Worm (Caenorhabditis elegans) whole organism, early embryonic: ENCODE data around the gene clec-7.

ENCODE experiments used
- B0310.2 ChIP-seq: sonication (generic microtip); optimal IDR thresholded peaks from 2 replicates; lab custom pipeline; 2016; ENCODE audit warnings: mild to moderate bottlenecking, missing genetic modification characterization, missing compliant biosample characterization
- F13C5.2 ChIP-seq: sonication (generic microtip); optimal IDR thresholded peaks from 2 replicates; lab custom pipeline; 2017; ENCODE audit warnings: mild to moderate bottlenecking, missing genetic modification characterization, inconsistent platforms, missing compliant biosample characterization
- aly-1 ChIP-seq: sonication (generic microtip); optimal IDR thresholded peaks from 2 replicates; lab custom pipeline; 2016; ENCODE audit warnings: missing genetic modification characterization, missing compliant biosample characterization
- ama-1 ChIP-seq: fragments of 150-350 bp; optimal IDR thresholded peaks from 2 replicates; lab custom pipeline; 2014
- ceh-13 ChIP-seq: fragments of 200-800 bp; sonication (Bioruptor generic); optimal IDR thresholded peaks from 2 replicates; lab custom pipeline; 2018; ENCODE audit warnings: mild to moderate bottlenecking, missing genetic modification characterization, missing compliant biosample characterization
- ceh-36 ChIP-seq: sonication (generic microtip); optimal IDR thresholded peaks from 2 replicates; lab custom pipeline; 2016; ENCODE audit warnings: missing genetic modification characterization, inconsistent platforms, missing compliant biosample characterization
- ets-7 ChIP-seq: sonication (generic microtip); optimal IDR thresholded peaks from 2 replicates; lab custom pipeline; 2016; ENCODE audit warnings: missing genotype, missing genetic modification characterization, missing compliant biosample characterization
- flt-1 ChIP-seq: fragments of 200-800 bp; sonication (Bioruptor generic); IDR thresholded peaks from 2 replicates; pipeline ENCODE4 v1.3.6; 2022; ENCODE audit warnings: missing genetic modification characterization, missing compliant biosample characterization
- hmbx-1 ChIP-seq: sonication (generic microtip); optimal IDR thresholded peaks from 2 replicates; lab custom pipeline; 2016; ENCODE audit warnings: mild to moderate bottlenecking, missing genetic modification characterization, missing compliant biosample characterization
- hmg-4 ChIP-seq: fragments of 200-800 bp; sonication (Bioruptor generic); optimal IDR thresholded peaks from 2 replicates; lab custom pipeline; 2018; ENCODE audit warnings: mild to moderate bottlenecking, missing genetic modification characterization, missing compliant biosample characterization
- hnd-1 ChIP-seq: sonication (generic microtip); optimal IDR thresholded peaks from 2 replicates; lab custom pipeline; 2016; ENCODE audit warnings: missing genetic modification characterization, missing compliant biosample characterization
- pes-1 ChIP-seq: fragments of 200-800 bp; sonication (Bioruptor generic); IDR thresholded peaks from 2 replicates; pipeline ENCODE4 v1.3.6; 2022; ENCODE audit warnings: missing genetic modification reagents, missing genetic modification characterization, missing compliant biosample characterization
- scrt-1 ChIP-seq: fragments of 200-800 bp; sonication (Bioruptor generic); IDR thresholded peaks from 2 replicates; pipeline ENCODE4 v1.3.6; 2022; ENCODE audit warnings: missing genetic modification characterization, missing compliant biosample characterization
- sea-1 ChIP-seq: fragments of 200-800 bp; sonication (Bioruptor generic); conservative IDR thresholded peaks from 2 replicates; pipeline ENCODE4 v1.3.6; 2022; ENCODE audit warnings: missing genetic modification characterization, missing compliant biosample characterization
- tbx-11 ChIP-seq: fragments of 200-800 bp; sonication (Bioruptor generic); IDR thresholded peaks from 2 replicates; pipeline ENCODE4 v1.3.6; 2022; ENCODE audit warnings: missing genetic modification characterization, missing compliant biosample characterization
- tbx-37 ChIP-seq: fragments of 200-800 bp; sonication (Bioruptor generic); conservative IDR thresholded peaks from 2 replicates; pipeline ENCODE4 v1.3.6; 2022; ENCODE audit warnings: missing genetic modification reagents, missing genetic modification characterization, missing compliant biosample characterization
- tra-4 ChIP-seq: sonication (generic microtip); optimal IDR thresholded peaks from 2 replicates; lab custom pipeline; 2017; ENCODE audit warnings: missing genetic modification characterization, missing compliant biosample characterization

Gene clec-7

ce11 chrV:7349541-7349940, 21.3 kb downstream of the clec-7 start, which contains the start of gene nhr-149:
Gene nhr-149, minus strand, starts transcription at chrV:7349641.
- TF ChIP-seq scrt-1 (GFP tag; lab: Robert Waterston, UW) (no peak), B0310.2 (tag; lab: Kevin White, UChicago) (no peak), pes-1 (no peak), sea-1 (GFP tag; lab: Robert Waterston, UW) (no peak), hnd-1 (tag; lab: Kevin White, UChicago) (no peak), ceh-13 (no peak), tbx-11 (GFP tag; lab: Robert Waterston, UW) (no peak), tra-4 (tag; lab: Kevin White, UChicago) (no peak), ceh-36 (tag; lab: Kevin White, UChicago) (no peak)

DNA sequence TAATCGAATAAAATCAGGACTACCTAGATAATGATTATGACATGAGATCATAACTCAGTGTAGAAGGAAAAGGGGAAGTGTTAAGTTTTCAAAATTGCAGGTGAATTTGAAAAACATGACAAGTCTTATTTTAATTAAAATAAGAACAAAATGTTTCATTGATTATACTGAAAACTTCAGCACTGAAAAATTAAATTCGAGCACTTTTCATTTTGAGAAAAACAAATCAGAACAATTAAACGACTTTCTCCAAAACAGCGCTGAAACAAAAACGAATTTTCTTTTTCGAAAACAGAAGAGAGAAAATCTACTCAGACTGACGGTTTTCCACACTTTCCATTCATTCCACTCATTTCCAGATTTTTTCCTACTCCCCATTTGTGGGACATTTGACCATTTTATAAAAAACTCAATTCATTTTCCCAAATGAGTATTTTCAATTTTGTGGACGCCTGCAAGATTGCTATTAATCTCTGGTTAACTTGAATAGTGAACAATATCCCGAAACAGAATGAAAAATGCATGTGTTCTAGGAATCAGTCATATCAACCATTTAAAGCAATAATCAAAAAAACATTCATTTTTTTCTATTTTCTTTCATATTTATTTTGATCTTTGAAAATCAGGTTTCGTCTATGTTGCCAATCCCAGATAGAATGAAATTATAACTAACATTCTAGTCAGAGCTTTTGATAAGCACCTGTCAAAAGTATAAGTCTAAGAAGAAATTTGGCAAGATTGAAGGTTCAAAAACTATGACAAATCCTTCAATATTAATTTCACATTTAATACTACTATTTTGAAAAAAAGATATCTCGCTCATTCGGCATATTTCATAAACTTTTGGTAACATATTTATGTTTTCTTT, 24.2 kb downstream of the clec-7 start, which contains the start of the genes srh-231 and srh-275:
TSS of gene srh-231 (minus strand) at position 51 of the 868 bp plus-strand sequence.
TSS of gene srh-275 (plus strand) at position 818 of the 868 bp plus-strand sequence.
- TF ChIP-seq hnd-1 (tag; lab: Kevin White, UChicago) (no peak), hmbx-1 (tag; lab: Kevin White, UChicago) (no peak), pes-1 (no peak), B0310.2 (tag; lab: Kevin White, UChicago) (no peak), tra-4 (tag; lab: Kevin White, UChicago) (no peak), aly-1 (tag; lab: Kevin White, UChicago) (no peak), hmg-4 (no peak), ceh-36 (tag; lab: Kevin White, UChicago) (no peak), ama-1 (no peak), ceh-13 (no peak), scrt-1 (GFP tag; lab: Robert Waterston, UW) (no peak), F13C5.2 (tag; lab: Kevin White, UChicago) (no peak), tbx-11 (GFP tag; lab: Robert Waterston, UW) (no peak), flt-1 (GFP tag; lab: Robert Waterston, UW) (no peak), sea-1 (GFP tag; lab: Robert Waterston, UW) (no peak), tbx-37 (no peak)

- TF ChIP-seq tbx-37 (no peak), pes-1 (no peak), hnd-1 (tag; lab: Kevin White, UChicago) (no peak), hmg-4 (no peak), ceh-13 (no peak)
These were observed 25.4 kb downstream of the clec-7 start for ce11 chrV:7353602-7354001.

ce11 chrV:7355464-7355863, 27.3 kb downstream of the clec-7 start, which contains the start of gene tag-293:
Gene tag-293, minus strand, starts transcription at chrV:7355564.
- TF ChIP-seq tbx-37 (no peak), B0310.2 (tag; lab: Kevin White, UChicago) (no peak), sea-1 (GFP tag; lab: Robert Waterston, UW) (no peak), aly-1 (tag; lab: Kevin White, UChicago) (no peak), hmg-4 (no peak), ceh-13 (no peak), ama-1 (no peak), hnd-1 (tag; lab: Kevin White, UChicago) (no peak), F13C5.2 (tag; lab: Kevin White, UChicago) (no peak), ceh-36 (tag; lab: Kevin White, UChicago) (no peak), scrt-1 (GFP tag; lab: Robert Waterston, UW) (no peak)

ce11 chrV:7356684-7357083, 28.5 kb downstream of the clec-7 start, which contains the start of gene C03G6.21:
Gene C03G6.21, minus strand, starts transcription at chrV:7356784.
- TF ChIP-seq hmbx-1 (tag; lab: Kevin White, UChicago) (no peak), tra-4 (tag; lab: Kevin White, UChicago) (no peak), scrt-1 (GFP tag; lab: Robert Waterston, UW) (no peak), ama-1 (no peak), ceh-36 (tag; lab: Kevin White, UChicago) (no peak), sea-1 (GFP tag; lab: Robert Waterston, UW) (no peak), pes-1 (no peak), hmg-4 (no peak), ets-7 (no peak), aly-1 (tag; lab: Kevin White, UChicago) (no peak), ceh-13 (no peak), tbx-11 (GFP tag; lab: Robert Waterston, UW) (no peak), hnd-1 (tag; lab: Kevin White, UChicago) (no peak), flt-1 (GFP tag; lab: Robert Waterston, UW) (no peak), B0310.2 (tag; lab: Kevin White, UChicago) (no peak), F13C5.2 (tag; lab: Kevin White, UChicago) (no peak), tbx-37 (no peak)

- TF ChIP-seq hmbx-1 (tag; lab: Kevin White, UChicago) (no peak), ceh-13 (no peak), hmg-4 (no peak), tbx-37 (no peak), ets-7 (no peak), tra-4 (tag; lab: Kevin White, UChicago) (no peak), sea-1 (GFP tag; lab: Robert Waterston, UW) (no peak), F13C5.2 (tag; lab: Kevin White, UChicago) (no peak), pes-1 (no peak), B0310.2 (tag; lab: Kevin White, UChicago) (no peak), tbx-11 (GFP tag; lab: Robert Waterston, UW) (no peak)
These were observed 28.9 kb downstream of the clec-7 start, which contains the start of gene C03G6.6 for ce11 chrV:7357132-7357531. Gene C03G6.6, plus strand, starts transcription at chrV:7357432.

ce11 chrV:7361673-7362072, 33.5 kb downstream of the clec-7 start, which contains the start of gene cyp-35A1:
Gene cyp-35A1, minus strand, starts transcription at chrV:7361773.
- no peak for TF ChIP-seq ama-1
- no peak for TF ChIP-seq hmg-4
- TF ChIP-seq scrt-1 (GFP tag; lab: Robert Waterston, UW), result no peak
- no peak for TF ChIP-seq hnd-1 (tag; lab: Kevin White, UChicago)
- no peak for TF ChIP-seq tra-4 (tag; lab: Kevin White, UChicago)
